Fruit fly (Drosophila melanogaster): ENCODE measurements around the gene CG45122.

Gene CG45122

DNA sequence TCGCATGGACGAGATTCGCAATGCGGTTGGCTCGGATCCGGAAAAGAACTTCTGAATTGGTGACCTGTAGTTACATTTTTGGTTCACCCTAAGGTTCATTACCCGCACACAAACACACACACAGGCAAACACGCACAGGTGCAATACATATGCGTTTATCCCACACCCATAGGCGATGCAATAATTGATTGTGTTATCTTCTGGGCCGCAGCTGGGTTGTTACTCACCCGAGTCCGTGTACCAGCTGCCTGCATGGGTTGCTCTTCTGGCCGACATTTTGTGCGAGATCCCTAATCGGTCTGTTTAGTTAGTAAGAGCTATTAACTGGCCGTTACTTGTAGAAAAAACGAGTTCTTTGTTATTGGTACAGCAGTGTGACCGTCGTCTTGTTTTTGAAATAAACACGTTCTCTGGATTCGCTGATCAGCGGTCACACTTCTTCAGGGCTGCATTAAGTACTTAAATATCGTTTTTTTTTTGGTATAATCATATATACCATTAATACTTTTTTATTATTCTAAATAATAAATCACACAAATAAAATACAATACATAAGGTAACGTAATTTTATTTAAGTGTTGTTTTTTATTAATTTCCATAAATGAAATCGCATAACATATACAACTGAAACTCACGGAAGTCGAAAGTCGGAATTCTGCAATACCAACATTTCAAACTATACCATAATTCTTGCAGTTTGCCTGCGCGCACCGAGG lies 32.9 kb upstream of the CG45122 start, which contains the start of gene CG8031:
CG8031 (minus strand) TSS at position 406 of the 716 bp plus-strand sequence.
- TF ChIP-seq CG9948 (tag; optimal IDR thresholded peaks at IDR 0.05) (no peak), D1 (tag; optimal IDR thresholded peaks at IDR 0.05) (no peak), EcR (GFP tag; optimal IDR thresholded peaks at IDR 0.05) (peak; percentile 100), Snoo (tag; optimal IDR thresholded peaks at IDR 0.05) (no peak), fd96Ca (GFP tag; IDR thresholded peaks at IDR 0.05) (no peak), Ets98B (GFP tag; IDR thresholded peaks at IDR 0.05) (peak; percentile 12; the same call in 1 of the 2 replicates), rn (GFP tag; IDR thresholded peaks at IDR 0.05) (no peak), CG8159 (tag; optimal IDR thresholded peaks at IDR 0.05) (peak; percentile 99), CG34367 (tag; optimal IDR thresholded peaks at IDR 0.05) (no peak), CG12605 (GFP tag; IDR thresholded peaks at IDR 0.05) (no peak), CG4496 (GFP tag; IDR thresholded peaks at IDR 0.05) (0 out of 3 replicates have a peak, but pooled peaks have one; percentile 29), CG32121 (GFP tag; IDR thresholded peaks at IDR 0.05) (no peak)

DNA sequence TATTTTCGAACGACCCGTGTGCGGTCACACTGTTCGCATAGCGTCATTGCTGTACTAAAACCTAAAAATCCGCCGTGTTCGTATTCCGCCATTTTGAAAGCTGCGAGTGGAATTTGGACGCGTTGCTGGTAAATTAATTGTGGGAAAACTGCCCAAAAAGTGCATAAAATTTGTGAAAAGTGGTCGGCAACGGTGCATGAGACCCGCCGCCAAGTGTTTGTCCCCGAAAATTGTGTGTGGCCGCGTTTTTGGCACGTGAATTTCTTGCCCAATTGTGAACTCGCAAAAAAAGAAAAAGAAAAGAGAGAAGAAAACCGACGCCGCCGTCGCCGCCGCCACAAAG lies 32.4 kb upstream of the CG45122 start, which contains the start of gene CtBP:
CtBP (plus strand) TSS at position 29 of the 343 bp plus-strand sequence.
- peak; percentile 23; the same call in 1 of the 3 replicates for TF ChIP-seq CG4496 (GFP tag; IDR thresholded peaks at IDR 0.05)
- peak; percentile 14; the same call in 1 of the 2 replicates for TF ChIP-seq CG12605 (GFP tag; IDR thresholded peaks at IDR 0.05)
- TF ChIP-seq rn (GFP tag; IDR thresholded peaks at IDR 0.05): no peak

DNA sequence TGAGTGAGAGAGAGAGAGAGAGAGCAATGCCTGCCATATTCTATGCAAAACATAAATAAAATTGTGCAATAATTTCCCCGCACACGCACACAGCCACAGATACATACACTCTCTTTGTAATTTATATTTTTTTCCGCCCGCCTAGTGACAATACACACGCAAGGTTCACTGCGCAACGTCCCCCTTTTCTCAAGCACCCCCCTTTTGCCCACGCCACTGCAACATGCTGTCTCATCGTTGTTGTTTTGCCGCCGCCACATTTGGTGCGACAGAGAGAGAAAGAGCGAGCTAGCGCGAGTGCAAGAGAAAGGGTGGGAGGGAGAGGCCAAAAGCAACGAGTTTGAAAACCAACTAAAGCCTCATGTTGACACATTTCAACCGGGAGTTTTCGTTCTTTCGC lies 31.6 kb upstream of the CG45122 start:
- TF ChIP-seq CG4496 (GFP tag; IDR thresholded peaks at IDR 0.05) (peak; percentile 91), CG14655 (GFP tag; optimal IDR thresholded peaks at IDR 0.05) (no peak), CG8301 (tag; optimal IDR thresholded peaks at IDR 0.05) (peak; percentile 60), CG13204 (GFP tag; optimal IDR thresholded peaks at IDR 0.05) (peak; percentile 47), Pif1B (GFP tag; optimal IDR thresholded peaks at IDR 0.05) (peak; percentile 63), CG17806 (tag; optimal IDR thresholded peaks at IDR 0.05) (peak; percentile 56), CG9948 (tag; optimal IDR thresholded peaks at IDR 0.05) (peak; percentile 47), Snoo (tag; optimal IDR thresholded peaks at IDR 0.05) (peak; percentile 47), Pif1A (GFP tag; optimal IDR thresholded peaks at IDR 0.05) (peak; percentile 75), D1 (tag; optimal IDR thresholded peaks at IDR 0.05) (no peak), EcR (GFP tag; optimal IDR thresholded peaks at IDR 0.05) (peak; percentile 72), CG15710 (tag; optimal IDR thresholded peaks at IDR 0.05) (peak; percentile 65), fd96Ca (GFP tag; IDR thresholded peaks at IDR 0.05) (peak; percentile 90), gl (tag; optimal IDR thresholded peaks at IDR 0.05) (peak; percentile 58), CG8159 (tag; optimal IDR thresholded peaks at IDR 0.05) (peak; percentile 68), CG32121 (GFP tag; IDR thresholded peaks at IDR 0.05) (peak; percentile 91), CG10348 (GFP tag; IDR thresholded peaks at IDR 0.05) (peak; percentile 48; the same call in 1 of the 2 replicates), CG12605 (GFP tag; IDR thresholded peaks at IDR 0.05) (peak; percentile 73; the same call in 1 of the 2 replicates), Ets98B (GFP tag; IDR thresholded peaks at IDR 0.05) (peak; percentile 89), rn (GFP tag; IDR thresholded peaks at IDR 0.05) (peak; percentile 43; the same call in 1 of the 2 replicates), CG34367 (tag; optimal IDR thresholded peaks at IDR 0.05) (peak; percentile 53)

DNA sequence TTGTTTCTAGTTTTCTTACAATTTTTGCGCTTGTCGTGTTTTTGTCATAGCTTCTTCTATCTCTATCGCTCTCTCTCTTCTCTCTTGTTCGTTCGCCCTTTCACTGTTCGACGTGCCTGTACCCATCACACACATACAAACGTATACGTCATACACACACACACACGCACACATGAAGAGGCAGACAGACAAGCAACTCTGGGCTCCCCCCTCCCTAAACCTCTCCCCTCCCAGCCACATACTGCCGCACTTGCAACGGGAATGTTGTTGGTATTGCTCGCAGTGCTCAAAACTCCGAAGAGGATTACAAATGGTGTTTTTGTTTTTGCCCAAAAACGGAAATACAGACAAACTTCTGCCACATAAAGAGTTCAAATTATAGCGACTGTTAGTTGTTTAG lies 31.0 kb upstream of the CG45122 start:
- TF ChIP-seq fd96Ca (GFP tag; IDR thresholded peaks at IDR 0.05) (peak; percentile 32; the same call in 1 of the 3 replicates), CG13204 (GFP tag; optimal IDR thresholded peaks at IDR 0.05) (peak; percentile 70), CG4496 (GFP tag; IDR thresholded peaks at IDR 0.05) (0 out of 3 replicates have a peak, but pooled peaks have one; percentile 16), Snoo (tag; optimal IDR thresholded peaks at IDR 0.05) (no peak), CG12605 (GFP tag; IDR thresholded peaks at IDR 0.05) (peak; percentile 18; the same call in 1 of the 2 replicates), CG32121 (GFP tag; IDR thresholded peaks at IDR 0.05) (0 out of 2 replicates have a peak, but pooled peaks have one; percentile 14)

DNA sequence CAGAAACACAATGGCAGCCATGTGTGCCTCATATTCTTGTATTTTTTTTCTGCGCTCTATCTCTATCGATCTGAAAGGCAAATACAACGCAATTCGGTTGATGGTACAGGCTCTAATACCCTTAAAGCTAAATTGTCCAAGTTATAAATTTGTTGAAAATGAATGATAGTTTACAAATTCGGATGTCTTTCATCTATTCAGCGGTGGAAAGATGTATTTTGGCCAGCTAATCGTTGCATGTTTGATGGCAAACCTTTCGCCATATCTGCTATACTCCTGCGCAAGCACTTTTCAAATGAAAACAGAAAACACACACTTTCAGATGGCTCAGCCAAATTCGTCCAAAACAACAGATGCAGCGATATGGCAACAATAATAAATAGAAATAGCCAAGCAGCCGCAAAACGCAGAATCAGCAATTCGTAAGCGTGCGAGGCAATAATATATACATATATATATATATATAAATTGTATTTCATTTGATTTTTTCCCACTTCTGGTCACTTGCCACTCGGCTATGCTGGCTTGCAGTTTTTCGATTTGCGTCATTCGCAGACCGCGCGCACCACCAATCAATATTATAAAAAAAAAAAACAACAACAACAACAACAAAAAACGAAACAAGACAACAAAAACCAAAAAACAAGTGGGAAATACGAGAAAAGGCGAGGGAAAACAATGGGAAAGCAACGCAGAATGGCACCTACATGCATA lies 29.6 kb upstream of the CG45122 start:
- TF ChIP-seq Ets98B (GFP tag; IDR thresholded peaks at IDR 0.05) (peak; percentile 34), CG32121 (GFP tag; IDR thresholded peaks at IDR 0.05) (peak; percentile 54; the same call in 1 of the 2 replicates), CG13204 (GFP tag; optimal IDR thresholded peaks at IDR 0.05) (no peak), Snoo (tag; optimal IDR thresholded peaks at IDR 0.05) (no peak), CG4496 (GFP tag; IDR thresholded peaks at IDR 0.05) (peak; percentile 58), Pif1A (GFP tag; optimal IDR thresholded peaks at IDR 0.05) (no peak), CG12605 (GFP tag; IDR thresholded peaks at IDR 0.05) (0 out of 2 replicates have a peak, but pooled peaks have one; percentile 9), CG8159 (tag; optimal IDR thresholded peaks at IDR 0.05) (no peak), CG34367 (tag; optimal IDR thresholded peaks at IDR 0.05) (no peak), CG9948 (tag; optimal IDR thresholded peaks at IDR 0.05) (no peak), D1 (tag; optimal IDR thresholded peaks at IDR 0.05) (no peak), rn (GFP tag; IDR thresholded peaks at IDR 0.05) (0 out of 2 replicates have a peak, but pooled peaks have one; percentile 30), CG14655 (GFP tag; optimal IDR thresholded peaks at IDR 0.05) (peak; percentile 22), fd96Ca (GFP tag; IDR thresholded peaks at IDR 0.05) (peak; percentile 48; the same call in 2 of the 3 replicates), CG8301 (tag; optimal IDR thresholded peaks at IDR 0.05) (no peak), CG10348 (GFP tag; IDR thresholded peaks at IDR 0.05) (no peak), Pif1B (GFP tag; optimal IDR thresholded peaks at IDR 0.05) (no peak), CG17806 (tag; optimal IDR thresholded peaks at IDR 0.05) (no peak)

Data from whole organism, pupa.